Fruit fly (Drosophila melanogaster) whole organism, adult: ENCODE results near the gene Prat.

Experiments
- CG11617 ChIP-seq: fragments of 200-800 bp; sonication (Bioruptor generic); optimal IDR thresholded peaks from 2 replicates; lab custom pipeline; 2017; ENCODE audit warnings: mild to moderate bottlenecking, missing biosample characterization, missing genetic modification reagents, missing genetic modification characterization
- CG14711 ChIP-seq: fragments of 200-800 bp; sonication (Bioruptor generic); optimal IDR thresholded peaks from 2 replicates; lab custom pipeline; 2018; ENCODE audit warnings: missing biosample characterization, mild to moderate bottlenecking, missing genetic modification characterization, moderate library complexity
- CG1620 ChIP-seq: fragments of 200-800 bp; sonication (Bioruptor generic); optimal IDR thresholded peaks from 2 replicates; lab custom pipeline; 2016; ENCODE audit warnings: missing biosample characterization, missing genetic modification characterization
- CG33017 ChIP-seq: fragments of 200-800 bp; sonication (Bioruptor generic); optimal IDR thresholded peaks from 2 replicates; lab custom pipeline; 2018; ENCODE audit warnings: missing biosample characterization, mild to moderate bottlenecking, missing genetic modification characterization, moderate library complexity
- CG5204 ChIP-seq: fragments of 200-800 bp; sonication (Bioruptor generic); optimal IDR thresholded peaks from 2 replicates; lab custom pipeline; 2016; ENCODE audit warnings: missing biosample characterization, missing genetic modification characterization
- CG7101 ChIP-seq: fragments of 200-800 bp; sonication (Bioruptor generic); optimal IDR thresholded peaks from 2 replicates; lab custom pipeline; 2018; ENCODE audit warnings: missing biosample characterization, mild to moderate bottlenecking, missing genetic modification characterization, moderate library complexity
- Crg-1 ChIP-seq: fragments of 200-800 bp; sonication (Bioruptor generic); optimal IDR thresholded peaks from 2 replicates; lab custom pipeline; 2016; ENCODE audit warnings: missing biosample characterization, missing genetic modification characterization
- Hr96 ChIP-seq: fragments of 200-800 bp; sonication (Bioruptor generic); optimal IDR thresholded peaks from 2 replicates; lab custom pipeline; 2016; ENCODE audit warnings: missing biosample characterization, missing genetic modification characterization
- bab1 ChIP-seq: fragments of 200-800 bp; sonication (Bioruptor generic); optimal IDR thresholded peaks from 3 replicates; lab custom pipeline; 2019; ENCODE audit warnings: missing biosample characterization, mild to moderate bottlenecking, missing genetic modification characterization, moderate library complexity
- cic ChIP-seq: fragments of 200-800 bp; sonication (Bioruptor generic); optimal IDR thresholded peaks from 2 replicates; lab custom pipeline; 2017; ENCODE audit warnings: missing biosample characterization, mild to moderate bottlenecking, missing genetic modification characterization, moderate library complexity
- cnc ChIP-seq, 2 experiments: fragments of >200 bp; optimal IDR thresholded peaks; 2 replicates each; lab custom pipeline; 2017
- kay ChIP-seq: fragments of 200-800 bp; sonication (Bioruptor generic); peaks from one replicate; lab custom pipeline; 2016; ENCODE audit warnings: missing biosample characterization, missing genetic modification characterization, borderline replicate concordance
- ovo ChIP-seq: fragments of 200-800 bp; sonication (Bioruptor generic); optimal IDR thresholded peaks from 2 replicates; lab custom pipeline; 2016; ENCODE audit warnings: missing biosample characterization, missing genetic modification characterization
- tj ChIP-seq: fragments of 200-800 bp; sonication (Bioruptor generic); optimal IDR thresholded peaks from 3 replicates; lab custom pipeline; 2017; ENCODE audit warnings: missing biosample characterization, mild to moderate bottlenecking, missing genetic modification characterization, moderate library complexity

dm6 chr3R:7891031-7891430, 20.5 kb downstream of the Prat start, which contains the start of gene wtrw:
- TF ChIP-seq CG11617 (GFP tag; lab: Kevin White, UChicago), result no peak
- TF ChIP-seq Crg-1 (GFP tag; lab: Kevin White, UChicago), result no peak
- TF ChIP-seq CG7101 (tag; lab: Kevin White, UChicago), result no peak
- TF ChIP-seq kay (GFP tag; lab: Kevin White, UChicago), result peak; percentile 36
- no peak for TF ChIP-seq CG33017 (tag; lab: Kevin White, UChicago)
- no peak for TF ChIP-seq cic (GFP tag; lab: Kevin White, UChicago)
- TF ChIP-seq cnc (optimal IDR thresholded peaks at IDR 0.05; lab: Kevin White, UChicago), result no peak
- TF ChIP-seq CG14711, result no peak
- TF ChIP-seq Hr96 (GFP tag; lab: Kevin White, UChicago), result no peak
- no peak for TF ChIP-seq CG5204 (GFP tag; lab: Kevin White, UChicago)
- no peak for TF ChIP-seq tj
- TF ChIP-seq CG1620, result no peak
- no peak for TF ChIP-seq bab1 (GFP tag; lab: Kevin White, UChicago)
- no peak for TF ChIP-seq ovo
